Worm (Caenorhabditis elegans) whole organism, early embryonic: ENCODE results near the gene T08B6.1.

Experiments used
- F13C5.2 ChIP-seq: sonication (generic microtip); optimal IDR thresholded peaks from 2 replicates; lab custom pipeline; 2017; ENCODE audit warnings: mild to moderate bottlenecking, missing genetic modification characterization, inconsistent platforms, missing compliant biosample characterization
- ets-7 ChIP-seq: sonication (generic microtip); optimal IDR thresholded peaks from 2 replicates; lab custom pipeline; 2016; ENCODE audit warnings: missing genotype, missing genetic modification characterization, missing compliant biosample characterization
- flt-1 ChIP-seq: fragments of 200-800 bp; sonication (Bioruptor generic); IDR thresholded peaks from 2 replicates; pipeline ENCODE4 v1.3.6; 2022; ENCODE audit warnings: missing genetic modification characterization, missing compliant biosample characterization
- pes-1 ChIP-seq: fragments of 200-800 bp; sonication (Bioruptor generic); IDR thresholded peaks from 2 replicates; pipeline ENCODE4 v1.3.6; 2022; ENCODE audit warnings: missing genetic modification reagents, missing genetic modification characterization, missing compliant biosample characterization

DNA sequence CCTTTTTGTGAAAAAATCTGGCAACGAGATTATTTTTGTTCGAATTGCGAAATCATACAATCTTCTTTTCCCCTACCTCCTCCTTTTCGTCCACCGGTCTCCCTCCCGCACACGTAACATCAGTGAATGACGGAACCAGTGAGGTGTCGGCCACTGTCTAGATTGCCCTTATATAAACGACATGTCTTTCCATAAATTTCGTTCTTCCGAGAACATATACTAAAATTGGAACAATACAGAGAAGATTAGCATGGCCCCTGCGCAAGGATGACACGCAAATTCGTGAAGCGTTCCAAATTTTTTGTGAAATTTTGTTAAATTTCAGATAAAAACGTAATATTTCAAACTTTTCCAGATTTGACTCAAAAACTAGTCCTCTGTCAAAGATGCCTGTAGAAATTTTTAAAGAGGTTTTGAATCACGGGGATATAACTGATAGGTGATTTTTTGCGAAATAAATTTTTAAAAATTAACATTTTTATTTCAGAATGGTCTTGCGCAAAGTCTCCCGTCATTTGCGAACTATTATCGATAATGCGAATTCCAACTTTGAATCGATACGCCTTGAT, 43.7 kb upstream of the T08B6.1 start:
- TF ChIP-seq ets-7 (tag; lab: Kevin White, UChicago) (no peak), pes-1 (GFP tag; lab: Robert Waterston, UW) (peak; percentile 63; the same call in 1 of the 2 replicates), flt-1 (peak; percentile 39; the same call in 1 of the 2 replicates), F13C5.2 (tag; lab: Kevin White, UChicago) (no peak)
